Worm (Caenorhabditis elegans): ENCODE measurements around the gene chil-15.

Gene chil-15

ce11 chrII:9443522-9443921 is at the start of gene chil-15:
Gene chil-15 (minus strand): TSS chrII:9443622.
- TF ChIP-seq nhr-76 (tag; optimal IDR thresholded peaks at IDR 0.05) (no peak), lin-39 (tag; optimal IDR thresholded peaks at IDR 0.05) (no peak), unc-30 (tag; optimal IDR thresholded peaks at IDR 0.05) (no peak), nhr-85 (tag) (no peak), tbx-2 (tag; optimal IDR thresholded peaks at IDR 0.05) (no peak), elt-2 (tag; optimal IDR thresholded peaks at IDR 0.05) (no peak), lin-13 (GFP tag; optimal IDR thresholded peaks at IDR 0.05) (no peak), nhr-19 (GFP tag; conservative IDR thresholded peaks at IDR 0.05) (no peak), sptf-1 (tag; optimal IDR thresholded peaks at IDR 0.05) (no peak), egl-27 (tag; optimal IDR thresholded peaks at IDR 0.05) (no peak), ceh-8 (GFP tag; optimal IDR thresholded peaks at IDR 0.05) (no peak), lin-35 (GFP tag; optimal IDR thresholded peaks at IDR 0.05) (no peak), elt-3 (tag; optimal IDR thresholded peaks at IDR 0.05) (no peak)

ce11 chrII:9491045-9491444 is 47.6 kb upstream of the chil-15 start:
- no peak for TF ChIP-seq nhr-11 (tag; optimal IDR thresholded peaks at IDR 0.05)
- TF ChIP-seq ces-1 (GFP tag; optimal IDR thresholded peaks at IDR 0.05), result no peak
- TF ChIP-seq C16A3.4 (tag; optimal IDR thresholded peaks at IDR 0.05), result no peak
- TF ChIP-seq nhr-76 (tag; optimal IDR thresholded peaks at IDR 0.05), result no peak
- no peak for TF ChIP-seq fkh-8 (tag; optimal IDR thresholded peaks at IDR 0.05)
- TF ChIP-seq lin-14 (GFP tag; optimal IDR thresholded peaks at IDR 0.05), result no peak

- TF ChIP-seq fos-1 (tag; optimal IDR thresholded peaks at IDR 0.05) (no peak), ceh-63 (GFP tag; optimal IDR thresholded peaks at IDR 0.05) (no peak), dsc-1 (tag; optimal IDR thresholded peaks at IDR 0.05) (no peak), zip-4 (GFP tag; optimal IDR thresholded peaks at IDR 0.05) (no peak), ceh-90 (tag; optimal IDR thresholded peaks at IDR 0.05) (no peak), ama-1 (optimal IDR thresholded peaks at IDR 0.05) (no peak), dpl-1 (GFP tag; optimal IDR thresholded peaks at IDR 0.05) (no peak), lin-39 (tag; optimal IDR thresholded peaks at IDR 0.05) (no peak), tlp-1 (tag; optimal IDR thresholded peaks at IDR 0.05) (no peak), unc-130 (tag; optimal IDR thresholded peaks at IDR 0.05) (no peak), mep-1 (tag; optimal IDR thresholded peaks at IDR 0.05) (no peak), elt-3 (tag; optimal IDR thresholded peaks at IDR 0.05) (no peak), sup-37 (GFP tag; optimal IDR thresholded peaks at IDR 0.05) (no peak), jun-1 (tag; optimal IDR thresholded peaks at IDR 0.05) (no peak), nhr-76 (tag; optimal IDR thresholded peaks at IDR 0.05) (no peak), vab-15 (tag; optimal IDR thresholded peaks at IDR 0.05) (no peak), unc-62 (GFP tag; optimal IDR thresholded peaks at IDR 0.05) (no peak), nhr-19 (GFP tag; conservative IDR thresholded peaks at IDR 0.05) (peak; percentile 21; the same call in 1 of the 2 replicates), nhr-20 (tag; optimal IDR thresholded peaks at IDR 0.05) (peak; percentile 61), nhr-71 (tag; optimal IDR thresholded peaks at IDR 0.05) (peak; percentile 54), nhr-84 (tag; optimal IDR thresholded peaks at IDR 0.05) (no peak), snu-23 (GFP tag; optimal IDR thresholded peaks at IDR 0.05) (no peak), ces-1 (GFP tag; optimal IDR thresholded peaks at IDR 0.05) (no peak), egl-13 (tag; optimal IDR thresholded peaks at IDR 0.05) (no peak), efl-1 (optimal IDR thresholded peaks at IDR 0.05) (no peak), efl-1 (GFP tag; optimal IDR thresholded peaks at IDR 0.05 in 1 of 2) (no peak), nhr-47 (tag; optimal IDR thresholded peaks at IDR 0.05) (no peak), mdl-1 (tag; optimal IDR thresholded peaks at IDR 0.05) (no peak), nhr-11 (tag; optimal IDR thresholded peaks at IDR 0.05) (no peak), ets-5 (GFP tag; IDR thresholded peaks at IDR 0.05) (no peak), efl-3 (GFP tag; optimal IDR thresholded peaks at IDR 0.05) (no peak), egl-27 (tag; optimal IDR thresholded peaks at IDR 0.05) (no peak), nhr-77 (tag; optimal IDR thresholded peaks at IDR 0.05) (no peak), lin-14 (GFP tag; optimal IDR thresholded peaks at IDR 0.05) (peak; percentile 39), fkh-4 (tag; optimal IDR thresholded peaks at IDR 0.05; ENCODE audit: borderline replicate concordance) (no peak), elt-2 (tag; optimal IDR thresholded peaks at IDR 0.05) (no peak), ceh-88 (GFP tag; IDR thresholded peaks at IDR 0.05) (no peak), lsy-2 (tag; optimal IDR thresholded peaks at IDR 0.05) (peak in 1 of 2 experiments; percentile 24), alr-1 (tag; optimal IDR thresholded peaks at IDR 0.05; ENCODE audit: borderline replicate concordance) (no peak), aly-2 (tag; optimal IDR thresholded peaks at IDR 0.05) (no peak), nhr-12 (tag; optimal IDR thresholded peaks at IDR 0.05) (no peak)
Observed at ce11 chrII:9490589-9490988, 47.2 kb upstream of the chil-15 start.
